Worm (Caenorhabditis elegans): ENCODE data around the gene C50C3.5.

Gene C50C3.5

DNA sequence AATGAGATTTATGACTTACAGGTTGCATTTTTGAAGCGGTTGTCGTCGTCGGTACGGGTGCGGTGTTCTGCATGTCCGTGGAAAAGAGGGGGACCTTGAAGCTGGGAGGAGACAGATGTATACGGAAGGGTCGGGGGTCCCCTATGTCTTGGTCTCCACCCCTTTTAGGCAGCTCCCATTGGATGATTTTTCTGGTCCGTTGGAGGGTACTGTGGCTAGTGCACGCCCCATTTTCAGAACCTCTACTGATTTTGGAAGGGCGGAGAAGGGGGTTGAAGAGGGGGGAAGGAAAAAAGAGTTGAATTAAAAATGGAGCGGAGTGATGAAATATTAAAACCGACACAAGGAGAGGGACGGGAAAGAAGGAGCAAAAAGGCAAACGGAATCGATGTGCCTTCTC, 37.2 kb downstream of the C50C3.5 start, which contains the start of gene unc-86:
Gene unc-86 (minus strand): TSS at position 113 of the 400 bp plus-strand sequence.
- TF ChIP-seq aly-2 (tag; optimal IDR thresholded peaks at IDR 0.05) = no peak
- peak; percentile 4 for TF ChIP-seq unc-55 (GFP tag; optimal IDR thresholded peaks at IDR 0.05)

- no peak for TF ChIP-seq mab-5 (tag; optimal IDR thresholded peaks at IDR 0.05)
- no peak for TF ChIP-seq alr-1 (tag; optimal IDR thresholded peaks at IDR 0.05)
- TF ChIP-seq nhr-77 (tag; optimal IDR thresholded peaks at IDR 0.05) = no peak
- TF ChIP-seq sma-3 (GFP tag; optimal IDR thresholded peaks at IDR 0.05) = no peak
- no peak for TF ChIP-seq blmp-1 (tag; optimal IDR thresholded peaks at IDR 0.05; ENCODE audit: insufficient read depth)
- TF ChIP-seq nhr-237 (tag; optimal IDR thresholded peaks at IDR 0.05) = no peak
- TF ChIP-seq nhr-25 (tag; optimal IDR thresholded peaks at IDR 0.05) = no peak
- TF ChIP-seq nhr-23 (tag; optimal IDR thresholded peaks at IDR 0.05) = no peak
- TF ChIP-seq nhr-11 (tag; optimal IDR thresholded peaks at IDR 0.05) = no peak
- TF ChIP-seq ceh-82 (tag; optimal IDR thresholded peaks at IDR 0.05) = no peak
- no peak for TF ChIP-seq unc-62 (GFP tag; optimal IDR thresholded peaks at IDR 0.05)
- TF ChIP-seq ztf-11 (tag; optimal IDR thresholded peaks at IDR 0.05) = no peak
- TF ChIP-seq sem-4 (tag; optimal IDR thresholded peaks at IDR 0.05) = no peak
- no peak for TF ChIP-seq ama-1 (optimal IDR thresholded peaks at IDR 0.05)
- TF ChIP-seq gmeb-1 (tag; optimal IDR thresholded peaks at IDR 0.05) = no peak
- TF ChIP-seq sma-9 (GFP tag; optimal IDR thresholded peaks at IDR 0.05) = no peak
- TF ChIP-seq sma-9 (tag; optimal IDR thresholded peaks at IDR 0.05) = no peak
- no peak for TF ChIP-seq unc-39 (tag; optimal IDR thresholded peaks at IDR 0.05)
Observed at ce11 chrIII:8217919-8218318, 38.9 kb downstream of the C50C3.5 start, which contains the start of gene C30A5.16. C30A5.16 (plus strand) TSS chrIII:8218219.

DNA sequence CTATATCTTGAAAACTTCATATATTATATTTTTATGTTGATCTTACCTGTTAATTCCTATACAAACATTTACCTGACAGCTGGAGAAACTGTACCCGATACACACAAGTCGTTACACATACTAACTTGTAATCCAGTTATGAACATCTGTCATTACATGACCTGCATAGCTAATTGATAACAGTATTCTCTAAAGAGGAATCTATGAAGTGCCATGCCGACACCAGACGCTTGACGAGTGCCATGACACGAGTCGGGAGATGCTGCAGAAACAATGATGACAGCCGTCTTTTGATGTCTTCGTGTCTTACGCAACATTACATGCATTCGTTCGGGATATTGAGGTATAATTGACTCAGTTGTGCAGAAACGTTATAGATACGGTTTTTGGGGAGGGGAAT, 41.1 kb downstream of the C50C3.5 start:
- TF ChIP-seq ceh-82 (tag; optimal IDR thresholded peaks at IDR 0.05) = no peak
- TF ChIP-seq nhr-11 (tag; optimal IDR thresholded peaks at IDR 0.05) = no peak
- TF ChIP-seq skn-1 (tag; optimal IDR thresholded peaks at IDR 0.05) = no peak
- no peak for TF ChIP-seq elt-1 (tag; optimal IDR thresholded peaks at IDR 0.05)
- no peak for TF ChIP-seq F13H6.1 (tag; optimal IDR thresholded peaks at IDR 0.05)
- TF ChIP-seq unc-62 (GFP tag; optimal IDR thresholded peaks at IDR 0.05) = no peak
- no peak for TF ChIP-seq nhr-21 (tag; optimal IDR thresholded peaks at IDR 0.05)
- TF ChIP-seq alr-1 (tag; optimal IDR thresholded peaks at IDR 0.05) = no peak
- no peak for TF ChIP-seq lsy-2 (tag; optimal IDR thresholded peaks at IDR 0.05)
- TF ChIP-seq ceh-16 (tag; optimal IDR thresholded peaks at IDR 0.05) = no peak
- TF ChIP-seq nhr-237 (tag; optimal IDR thresholded peaks at IDR 0.05) = no peak
- no peak for TF ChIP-seq mab-5 (tag; optimal IDR thresholded peaks at IDR 0.05)
- TF ChIP-seq snpc-4 (tag; optimal IDR thresholded peaks at IDR 0.05) = no peak
- TF ChIP-seq aly-2 (tag; optimal IDR thresholded peaks at IDR 0.05) = no peak
- TF ChIP-seq lin-13 (GFP tag; optimal IDR thresholded peaks at IDR 0.05) = no peak
- TF ChIP-seq blmp-1 (tag; optimal IDR thresholded peaks at IDR 0.05; ENCODE audit: insufficient read depth) = no peak
- no peak for TF ChIP-seq lin-39 (tag; optimal IDR thresholded peaks at IDR 0.05)
- TF ChIP-seq sem-4 (tag; optimal IDR thresholded peaks at IDR 0.05) = no peak

- TF ChIP-seq unc-55 (GFP tag; optimal IDR thresholded peaks at IDR 0.05) (peak; percentile 32), lsy-2 (tag; optimal IDR thresholded peaks at IDR 0.05) (peak in 1 of 2 experiments; percentile 32), ZK546.5 (tag; optimal IDR thresholded peaks at IDR 0.05) (no peak)
Observed at ce11 chrIII:8224769-8225168, 45.7 kb downstream of the C50C3.5 start, which contains the start of gene mob-4. mob-4 (plus strand) TSS chrIII:8225097.

DNA sequence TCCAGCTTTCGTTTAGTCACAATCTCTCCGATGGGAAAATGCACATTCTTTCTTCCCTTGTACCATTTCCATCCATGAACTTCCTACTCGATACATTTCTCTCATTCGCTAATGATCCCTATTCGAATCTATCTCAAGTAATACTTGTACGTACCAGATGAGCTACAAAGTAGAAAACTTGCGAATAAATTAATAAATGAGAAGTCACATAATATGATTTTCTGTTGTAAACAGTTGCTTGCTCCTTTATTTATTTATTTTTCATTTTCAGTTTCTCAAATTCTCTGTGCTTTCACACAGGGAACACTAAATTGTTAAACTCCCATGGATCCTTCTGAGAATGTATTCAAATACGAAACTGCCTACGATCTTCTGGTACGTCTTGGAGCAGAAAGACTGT, 47.2 kb downstream of the C50C3.5 start, which contains the start of gene rfs-1:
Gene rfs-1 (plus strand): TSS at position 301 of the 400 bp plus-strand sequence.
- TF ChIP-seq ceh-16 (tag; optimal IDR thresholded peaks at IDR 0.05) (no peak), zag-1 (tag; optimal IDR thresholded peaks at IDR 0.05) (no peak), lin-13 (GFP tag; optimal IDR thresholded peaks at IDR 0.05) (no peak), peb-1 (tag; optimal IDR thresholded peaks at IDR 0.05) (no peak), nhr-237 (tag; optimal IDR thresholded peaks at IDR 0.05) (no peak), mab-5 (tag; optimal IDR thresholded peaks at IDR 0.05) (no peak)

- TF ChIP-seq zag-1 (tag; optimal IDR thresholded peaks at IDR 0.05) = peak; percentile 66
- TF ChIP-seq fos-1 (tag; optimal IDR thresholded peaks at IDR 0.05) = peak; percentile 70
- TF ChIP-seq skn-1 (tag; optimal IDR thresholded peaks at IDR 0.05) = no peak
- TF ChIP-seq egl-27 (tag; optimal IDR thresholded peaks at IDR 0.05) = peak; percentile 30
- peak; percentile 66 for TF ChIP-seq nhr-21 (tag; optimal IDR thresholded peaks at IDR 0.05)
- peak; percentile 54 for TF ChIP-seq nhr-25 (tag; optimal IDR thresholded peaks at IDR 0.05)
- TF ChIP-seq nhr-23 (tag; optimal IDR thresholded peaks at IDR 0.05) = no peak
- peak; percentile 75 for TF ChIP-seq crh-2 (tag; optimal IDR thresholded peaks at IDR 0.05)
- peak; percentile 57 for TF ChIP-seq mab-5 (tag; optimal IDR thresholded peaks at IDR 0.05)
- TF ChIP-seq snpc-4 (tag; optimal IDR thresholded peaks at IDR 0.05) = peak; percentile 64
- TF ChIP-seq elt-1 (tag; optimal IDR thresholded peaks at IDR 0.05) = no peak
- no peak for TF ChIP-seq nhr-237 (tag; optimal IDR thresholded peaks at IDR 0.05)
- peak in 1 of 2 experiments; percentile 88 for TF ChIP-seq lsy-2 (tag; optimal IDR thresholded peaks at IDR 0.05)
- TF ChIP-seq nhr-6 (tag; optimal IDR thresholded peaks at IDR 0.05) = peak; percentile 18
- peak; percentile 92 for TF ChIP-seq lin-11 (tag; optimal IDR thresholded peaks at IDR 0.05)
- TF ChIP-seq nhr-129 (tag; optimal IDR thresholded peaks at IDR 0.05) = peak; percentile 91
- TF ChIP-seq ztf-1 (GFP tag; conservative IDR thresholded peaks at IDR 0.05) = no peak
- peak; percentile 96 for TF ChIP-seq C34F6.9 (tag; optimal IDR thresholded peaks at IDR 0.05)
- TF ChIP-seq blmp-1 (tag; optimal IDR thresholded peaks at IDR 0.05; ENCODE audit: insufficient read depth) = no peak
- TF ChIP-seq sma-9 (GFP tag; optimal IDR thresholded peaks at IDR 0.05) = peak; percentile 86
- no peak for TF ChIP-seq sma-9 (tag; optimal IDR thresholded peaks at IDR 0.05)
- TF ChIP-seq ztf-11 (tag; optimal IDR thresholded peaks at IDR 0.05) = no peak
- no peak for TF ChIP-seq aly-2 (tag; optimal IDR thresholded peaks at IDR 0.05)
- TF ChIP-seq gmeb-1 (tag; optimal IDR thresholded peaks at IDR 0.05) = peak; percentile 44
- TF ChIP-seq sem-4 (tag; optimal IDR thresholded peaks at IDR 0.05) = peak; percentile 88
- peak; percentile 51 for TF ChIP-seq lin-13 (GFP tag; optimal IDR thresholded peaks at IDR 0.05)
- peak; percentile 76 for TF ChIP-seq unc-55 (GFP tag; optimal IDR thresholded peaks at IDR 0.05)
Observed at ce11 chrIII:8227511-8227910, 48.5 kb downstream of the C50C3.5 start, which contains the start of gene fbxl-1. fbxl-1 (plus strand) TSS chrIII:8227830.
